Fruit fly (Drosophila melanogaster): ENCODE data around the gene S-Lap3.

S-Lap3 gene

dm6 chr3L:10449725-10450124 is 15.3 kb upstream of the S-Lap3 start:
- TF ChIP-seq insv (optimal IDR thresholded peaks at IDR 0.05) (no peak), Myc (optimal IDR thresholded peaks at IDR 0.05) (no peak), ttk (optimal IDR thresholded peaks at IDR 0.05) (no peak), Sin3A (optimal IDR thresholded peaks at IDR 0.05) (no peak), psq (optimal IDR thresholded peaks at IDR 0.05) (no peak), h (optimal IDR thresholded peaks at IDR 0.05) (no peak)

dm6 chr3L:10459076-10459475 is 5.9 kb upstream of the S-Lap3 start:
- TF ChIP-seq h (optimal IDR thresholded peaks at IDR 0.05) (no peak), Myc (optimal IDR thresholded peaks at IDR 0.05) (no peak), Sin3A (optimal IDR thresholded peaks at IDR 0.05) (no peak), ttk (optimal IDR thresholded peaks at IDR 0.05) (no peak), insv (optimal IDR thresholded peaks at IDR 0.05) (no peak), psq (optimal IDR thresholded peaks at IDR 0.05) (no peak)

- no peak for TF ChIP-seq Sin3A (optimal IDR thresholded peaks at IDR 0.05)
- TF ChIP-seq h (optimal IDR thresholded peaks at IDR 0.05), result no peak
- no peak for TF ChIP-seq ttk (optimal IDR thresholded peaks at IDR 0.05)
- no peak for TF ChIP-seq Myc (optimal IDR thresholded peaks at IDR 0.05)
- no peak for TF ChIP-seq psq (optimal IDR thresholded peaks at IDR 0.05)
- no peak for TF ChIP-seq insv (optimal IDR thresholded peaks at IDR 0.05)
Measured at dm6 chr3L:10463051-10463866, 1.7 kb upstream of the S-Lap3 start, which contains the start of the genes Gem3 and CG32061. Gem3 (minus strand) TSS chr3L:10463101. CG32061 (plus strand) TSS chr3L:10463816.

- no peak for TF ChIP-seq Sin3A (optimal IDR thresholded peaks at IDR 0.05)
- no peak for TF ChIP-seq ttk (optimal IDR thresholded peaks at IDR 0.05)
- no peak for TF ChIP-seq psq (optimal IDR thresholded peaks at IDR 0.05)
- no peak for TF ChIP-seq Myc (optimal IDR thresholded peaks at IDR 0.05)
Measured at dm6 chr3L:10478214-10478613, 13.2 kb downstream of the S-Lap3 start, which contains the start of gene CG46430. CG46430 (plus strand) TSS chr3L:10478514.

dm6 chr3L:10481112-10481511 is 16.1 kb downstream of the S-Lap3 start, which contains the start of gene Rbfox1:
Rbfox1 (plus strand) TSS chr3L:10481412.
- TF ChIP-seq ttk (optimal IDR thresholded peaks at IDR 0.05) (no peak), psq (optimal IDR thresholded peaks at IDR 0.05) (no peak), Myc (optimal IDR thresholded peaks at IDR 0.05) (no peak)

- no peak for TF ChIP-seq Myc (optimal IDR thresholded peaks at IDR 0.05)
- TF ChIP-seq Sin3A (optimal IDR thresholded peaks at IDR 0.05), result no peak
- TF ChIP-seq ttk (optimal IDR thresholded peaks at IDR 0.05), result no peak
- TF ChIP-seq psq (optimal IDR thresholded peaks at IDR 0.05), result no peak
- no peak for TF ChIP-seq h (optimal IDR thresholded peaks at IDR 0.05)
- TF ChIP-seq insv (optimal IDR thresholded peaks at IDR 0.05), result no peak
Measured at dm6 chr3L:10482477-10482876, 17.5 kb downstream of the S-Lap3 start.

dm6 chr3L:10485496-10485895 is 20.5 kb downstream of the S-Lap3 start:
- TF ChIP-seq Sin3A (optimal IDR thresholded peaks at IDR 0.05), result no peak
- TF ChIP-seq h (optimal IDR thresholded peaks at IDR 0.05), result no peak
- no peak for TF ChIP-seq Myc (optimal IDR thresholded peaks at IDR 0.05)

dm6 chr3L:10490561-10490960 is 25.6 kb downstream of the S-Lap3 start, which contains the start of gene S-Lap4:
S-Lap4 (plus strand) TSS chr3L:10490861.
- TF ChIP-seq h (optimal IDR thresholded peaks at IDR 0.05) (no peak), Myc (optimal IDR thresholded peaks at IDR 0.05) (no peak), psq (optimal IDR thresholded peaks at IDR 0.05) (no peak), insv (optimal IDR thresholded peaks at IDR 0.05) (no peak), Sin3A (optimal IDR thresholded peaks at IDR 0.05) (no peak), ttk (optimal IDR thresholded peaks at IDR 0.05) (no peak)

dm6 chr3L:10495882-10496654 is 31.1 kb downstream of the S-Lap3 start:
- TF ChIP-seq h (optimal IDR thresholded peaks at IDR 0.05), result no peak

dm6 chr3L:10504607-10505006 is 39.6 kb downstream of the S-Lap3 start:
- TF ChIP-seq ttk (optimal IDR thresholded peaks at IDR 0.05) (no peak), Sin3A (optimal IDR thresholded peaks at IDR 0.05) (no peak), Myc (optimal IDR thresholded peaks at IDR 0.05) (no peak), insv (optimal IDR thresholded peaks at IDR 0.05) (no peak), psq (optimal IDR thresholded peaks at IDR 0.05) (no peak), h (optimal IDR thresholded peaks at IDR 0.05) (no peak)

dm6 chr3L:10507971-10508370 is 43.0 kb downstream of the S-Lap3 start:
- TF ChIP-seq h (optimal IDR thresholded peaks at IDR 0.05) (no peak), Myc (optimal IDR thresholded peaks at IDR 0.05) (no peak), Sin3A (optimal IDR thresholded peaks at IDR 0.05) (no peak), psq (optimal IDR thresholded peaks at IDR 0.05) (no peak), insv (optimal IDR thresholded peaks at IDR 0.05) (no peak), ttk (optimal IDR thresholded peaks at IDR 0.05) (no peak)

dm6 chr3L:10513412-10513811 is 48.4 kb downstream of the S-Lap3 start:
- TF ChIP-seq Myc (optimal IDR thresholded peaks at IDR 0.05), result no peak
- TF ChIP-seq insv (optimal IDR thresholded peaks at IDR 0.05), result no peak
- no peak for TF ChIP-seq h (optimal IDR thresholded peaks at IDR 0.05)
- no peak for TF ChIP-seq psq (optimal IDR thresholded peaks at IDR 0.05)
- no peak for TF ChIP-seq Sin3A (optimal IDR thresholded peaks at IDR 0.05)
- TF ChIP-seq ttk (optimal IDR thresholded peaks at IDR 0.05), result no peak

Data from Kc167 (cell line).